Fruit fly (Drosophila melanogaster) S2 (cell line): Measurements from ENCODE around the gene Polr3G.

ENCODE experiments used
- CG8478 ChIP-seq: fragments of >200 bp; optimal IDR thresholded peaks from 2 replicates; lab custom pipeline; 2018
- CTCF ChIP-seq, 2 experiments: fragments of >200 bp; optimal IDR thresholded peaks; 2 replicates each; lab custom pipeline; 2018

dm6 chr3L:17421319-17421718, 5.6 kb downstream of the Polr3G start, which contains the start of gene blot:
- TF ChIP-seq CG8478 (lab: Kevin White, UChicago) (no peak), CTCF (optimal IDR thresholded peaks at IDR 0.05; lab: Kevin White, UChicago) (no peak)
